Fruit fly (Drosophila melanogaster): ENCODE measurements around the gene btd.

btd gene

dm6 chrX:9646022-9646421, 48.0 kb upstream of the btd start (continued):
- TF ChIP-seq al (GFP tag; IDR thresholded peaks at IDR 0.05) (peak; percentile 89), Pdp1 (GFP tag; optimal IDR thresholded peaks at IDR 0.05) (peak; percentile 97), CG2116 (GFP tag; optimal IDR thresholded peaks at IDR 0.05) (peak; percentile 76), run (tag; optimal IDR thresholded peaks at IDR 0.05) (peak; percentile 96), exex (tag; optimal IDR thresholded peaks at IDR 0.05) (peak; percentile 69), ken (GFP tag; IDR thresholded peaks at IDR 0.05) (peak; percentile 99), ind (GFP tag; optimal IDR thresholded peaks at IDR 0.05) (peak; percentile 97), tx (GFP tag; optimal IDR thresholded peaks at IDR 0.05) (peak; percentile 94), CG10431 (GFP tag; optimal IDR thresholded peaks at IDR 0.05) (peak; percentile 90), CG2129 (GFP tag; IDR thresholded peaks at IDR 0.05; ENCODE audit: partially characterized antibody) (no peak), Opbp (GFP tag; IDR thresholded peaks at IDR 0.05; ENCODE audit: partially characterized antibody) (no peak), CG18476 (GFP tag; optimal IDR thresholded peaks at IDR 0.05) (peak; percentile 95), CG12219 (GFP tag; optimal IDR thresholded peaks at IDR 0.05) (peak; percentile 96), CG15514 (GFP tag; optimal IDR thresholded peaks at IDR 0.05) (peak; percentile 91), org-1 (GFP tag; optimal IDR thresholded peaks at IDR 0.05) (peak; percentile 92), tll (GFP tag; optimal IDR thresholded peaks at IDR 0.05) (peak in 1 of 2 experiments; percentile 56), CG7556 (GFP tag; optimal IDR thresholded peaks at IDR 0.05) (peak; percentile 94), z (GFP tag; IDR thresholded peaks at IDR 0.05) (peak; percentile 79), Hsf (GFP tag; optimal IDR thresholded peaks at IDR 0.05) (peak; percentile 97), CG1529 (GFP tag; optimal IDR thresholded peaks at IDR 0.05) (peak; percentile 96), CG3726 (GFP tag; IDR thresholded peaks at IDR 0.05) (peak; percentile 95), BEAF-32 (GFP tag; optimal IDR thresholded peaks at IDR 0.05) (peak; percentile 11), Hmr (GFP tag; optimal IDR thresholded peaks at IDR 0.05) (peak; percentile 96), CG16815 (GFP tag; optimal IDR thresholded peaks at IDR 0.05) (peak; percentile 90), CG9727 (GFP tag; optimal IDR thresholded peaks at IDR 0.05) (peak; percentile 95), Neu2 (GFP tag; optimal IDR thresholded peaks at IDR 0.05; ENCODE audit: borderline replicate concordance) (peak; percentile 81), CG13296 (GFP tag; optimal IDR thresholded peaks at IDR 0.05) (peak; percentile 96), unpg (GFP tag; optimal IDR thresholded peaks at IDR 0.05) (peak; percentile 97), CG6175 (GFP tag; IDR thresholded peaks at IDR 0.05) (peak; percentile 91), Six4 (GFP tag; optimal IDR thresholded peaks at IDR 0.05) (peak; percentile 98), CG10321 (GFP tag; IDR thresholded peaks at IDR 0.05) (peak; percentile 84), HmgZ (tag; optimal IDR thresholded peaks at IDR 0.05) (peak; percentile 95), CG18262 (tag; optimal IDR thresholded peaks at IDR 0.05) (peak; percentile 94), Optix (GFP tag; IDR thresholded peaks at IDR 0.05) (peak; percentile 98), jigr1 (GFP tag; IDR thresholded peaks at IDR 0.05) (peak; percentile 92), H2.0 (GFP tag; IDR thresholded peaks at IDR 0.05) (peak; percentile 96), lola (GFP tag; optimal IDR thresholded peaks at IDR 0.05) (peak in 1 of 3 experiments; percentile 92), E2f2 (GFP tag; IDR thresholded peaks at IDR 0.05) (peak; percentile 82), CG15269 (tag; optimal IDR thresholded peaks at IDR 0.05) (peak; percentile 97), fd3F (GFP tag; optimal IDR thresholded peaks at IDR 0.05) (peak; percentile 90), HLHmδ (GFP tag; optimal IDR thresholded peaks at IDR 0.05) (no peak), CG13624 (GFP tag; optimal IDR thresholded peaks at IDR 0.05) (peak; percentile 96), Rfx (GFP tag; IDR thresholded peaks at IDR 0.05) (peak; percentile 97), kah (GFP tag; optimal IDR thresholded peaks at IDR 0.05) (peak; percentile 94), Deaf1 (tag; optimal IDR thresholded peaks at IDR 0.05) (peak; percentile 73), CG9817 (tag; optimal IDR thresholded peaks at IDR 0.05) (peak; percentile 94), bcd (GFP tag; optimal IDR thresholded peaks at IDR 0.05) (peak; percentile 96), vnd (GFP tag; IDR thresholded peaks at IDR 0.05; ENCODE audit: partially characterized antibody) (no peak), zfh2 (GFP tag; optimal IDR thresholded peaks at IDR 0.05) (peak; percentile 95), salm (tag; optimal IDR thresholded peaks at IDR 0.05) (peak; percentile 95)
